Worm (Caenorhabditis elegans) whole organism, mixed stage, embryonic: ENCODE measurements around the gene K08F4.5.

ENCODE experiments used
- cnd-1 ChIP-seq: fragments of 200-800 bp; sonication (Bioruptor generic); optimal IDR thresholded peaks from 2 replicates; lab custom pipeline; 2018; ENCODE audit warnings: mild to moderate bottlenecking, missing genetic modification characterization, missing compliant biosample characterization
- lin-13 ChIP-seq: fragments of 150-350 bp; optimal IDR thresholded peaks from 2 replicates; lab custom pipeline; 2014; ENCODE audit warnings: missing biosample characterization, missing genetic modification characterization
- lsy-2 ChIP-seq: fragments of 150-350 bp; optimal IDR thresholded peaks from 2 replicates; lab custom pipeline; 2014; ENCODE audit warnings: missing biosample characterization, missing genetic modification characterization
- nhr-28 ChIP-seq: fragments of 150-350 bp; optimal IDR thresholded peaks from 2 replicates; lab custom pipeline; 2014; ENCODE audit warnings: missing biosample characterization, missing genetic modification characterization
- pha-4 ChIP-seq: fragments of 150-350 bp; optimal IDR thresholded peaks from 2 replicates; lab custom pipeline; 2018; ENCODE audit warnings: missing biosample characterization, missing genetic modification reagents, missing genetic modification characterization
- unc-120 ChIP-seq: sonication (generic microtip); optimal IDR thresholded peaks from 2 replicates; lab custom pipeline; 2017; ENCODE audit warnings: missing genetic modification characterization, missing compliant biosample characterization; ENCODE audit not compliant: poor library complexity, severe bottlenecking
- unc-62 ChIP-seq: fragments of 150-350 bp; optimal IDR thresholded peaks from 2 replicates; lab custom pipeline; 2014; ENCODE audit warnings: missing biosample characterization, missing genetic modification reagents, missing genetic modification characterization
- ztf-11 ChIP-seq: fragments of 150-350 bp; optimal IDR thresholded peaks from 2 replicates; lab custom pipeline; 2014; ENCODE audit warnings: missing biosample characterization, missing genetic modification characterization

ce11 chrIV:10096881-10097280 is 38.8 kb downstream of the K08F4.5 start, which contains the start of gene dis-3:
- TF ChIP-seq ztf-11 (tag; lab: Kevin White, UChicago) (no peak), unc-62 (GFP tag; lab: Kevin White, UChicago) (no peak), lsy-2 (tag; lab: Kevin White, UChicago) (no peak), unc-120 (no peak), cnd-1 (tag; lab: Kevin White, UChicago) (no peak), nhr-28 (no peak), pha-4 (tag; lab: Kevin White, UChicago) (peak; percentile 1), lin-13 (tag; lab: Kevin White, UChicago) (no peak)
